Worm (Caenorhabditis elegans): ENCODE results near the gene dnj-5.

Gene dnj-5

DNA sequence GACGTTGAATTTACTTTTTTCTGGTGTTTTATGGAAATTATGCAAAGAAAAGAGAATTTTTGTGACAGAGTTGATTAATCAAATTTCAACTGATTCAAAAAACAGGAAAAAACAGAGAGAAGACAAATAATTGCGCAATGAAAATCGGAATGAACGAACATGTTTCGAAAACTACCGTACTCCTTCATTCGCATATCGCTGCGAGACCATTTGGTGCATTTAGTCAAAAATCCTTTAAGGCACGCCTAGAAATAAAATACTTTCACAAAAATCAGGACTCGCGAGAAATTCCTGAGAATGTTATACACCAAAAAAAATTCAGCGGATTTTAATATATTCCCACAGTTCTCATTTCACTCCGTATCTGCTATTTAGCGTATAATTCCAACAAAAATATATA is 1.9 kb upstream of the dnj-5 start:
- TF ChIP-seq hmbx-1 (tag; optimal IDR thresholded peaks at IDR 0.05) (no peak), ceh-13 (GFP tag; optimal IDR thresholded peaks at IDR 0.05) (no peak), ets-7 (tag; optimal IDR thresholded peaks at IDR 0.05) (no peak), B0310.2 (tag; optimal IDR thresholded peaks at IDR 0.05) (no peak), aly-1 (tag; optimal IDR thresholded peaks at IDR 0.05) (no peak), tbx-11 (GFP tag; IDR thresholded peaks at IDR 0.05) (no peak), tra-4 (tag; optimal IDR thresholded peaks at IDR 0.05) (no peak)

DNA sequence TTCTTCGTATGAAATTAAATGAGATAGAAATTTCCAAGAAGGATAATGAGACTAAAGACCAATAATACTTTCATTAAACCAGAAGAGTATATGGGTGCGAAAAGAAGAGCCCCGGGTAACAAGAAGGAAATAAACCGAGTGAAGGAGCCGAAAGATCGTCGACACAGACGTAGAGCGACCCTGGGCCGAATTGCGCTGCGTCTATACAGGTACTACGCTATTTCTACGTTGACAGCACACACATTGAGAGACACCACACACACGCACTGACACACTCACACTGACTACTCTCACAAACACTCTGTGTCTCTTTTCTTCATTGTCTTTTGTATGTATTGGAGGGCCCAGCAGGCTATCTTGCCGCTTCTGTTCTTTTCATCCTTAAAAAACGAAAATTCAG is 734 bp upstream of the dnj-5 start:
- TF ChIP-seq tbx-37 (GFP tag; conservative IDR thresholded peaks at IDR 0.05) (no peak), ceh-13 (GFP tag; optimal IDR thresholded peaks at IDR 0.05) (no peak), hmg-4 (GFP tag; optimal IDR thresholded peaks at IDR 0.05) (peak; percentile 63), hnd-1 (tag; optimal IDR thresholded peaks at IDR 0.05) (peak; percentile 10), flt-1 (GFP tag; IDR thresholded peaks at IDR 0.05) (no peak), aly-1 (tag; optimal IDR thresholded peaks at IDR 0.05) (no peak), B0310.2 (tag; optimal IDR thresholded peaks at IDR 0.05) (no peak), F13C5.2 (tag; optimal IDR thresholded peaks at IDR 0.05) (peak; percentile 27), ets-7 (tag; optimal IDR thresholded peaks at IDR 0.05) (no peak), sea-1 (GFP tag; conservative IDR thresholded peaks at IDR 0.05) (no peak), pes-1 (GFP tag; IDR thresholded peaks at IDR 0.05) (no peak; the same call in 1 of the 2 replicates), hmbx-1 (tag; optimal IDR thresholded peaks at IDR 0.05) (no peak), tbx-11 (GFP tag; IDR thresholded peaks at IDR 0.05) (no peak), tra-4 (tag; optimal IDR thresholded peaks at IDR 0.05) (no peak), ceh-36 (tag; optimal IDR thresholded peaks at IDR 0.05) (peak; percentile 38), scrt-1 (GFP tag; IDR thresholded peaks at IDR 0.05) (0 out of 2 replicates have a peak, but pooled peaks have one; percentile 59), ama-1 (optimal IDR thresholded peaks at IDR 0.05) (no peak)

DNA sequence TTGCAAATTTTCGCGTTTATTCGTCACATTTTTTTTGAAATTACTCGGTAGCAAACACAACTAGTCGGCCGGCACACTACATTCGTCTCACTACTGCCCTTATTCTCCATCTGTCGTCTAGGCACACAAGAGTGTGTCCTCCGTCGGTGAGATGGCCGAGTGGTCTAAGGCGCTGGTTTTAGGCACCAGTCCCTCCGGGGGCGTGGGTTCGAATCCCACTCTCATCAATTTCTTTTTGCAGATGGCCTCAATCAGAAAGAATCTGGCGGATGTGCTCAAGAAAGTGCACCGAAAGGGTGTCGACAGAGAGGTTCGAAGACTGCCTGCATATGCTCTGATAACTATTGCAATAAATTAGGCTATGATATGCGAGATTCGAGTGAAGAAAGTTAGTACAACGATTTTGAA is 5.0 kb downstream of the dnj-5 start:
- TF ChIP-seq ceh-36 (tag; optimal IDR thresholded peaks at IDR 0.05) (peak; percentile 98), aly-1 (tag; optimal IDR thresholded peaks at IDR 0.05) (peak; percentile 90), hmg-4 (GFP tag; optimal IDR thresholded peaks at IDR 0.05) (peak; percentile 96), hnd-1 (tag; optimal IDR thresholded peaks at IDR 0.05) (peak; percentile 78), tra-4 (tag; optimal IDR thresholded peaks at IDR 0.05) (peak; percentile 89), flt-1 (GFP tag; IDR thresholded peaks at IDR 0.05) (peak; percentile 94), hmbx-1 (tag; optimal IDR thresholded peaks at IDR 0.05) (peak; percentile 83), scrt-1 (GFP tag; IDR thresholded peaks at IDR 0.05) (peak; percentile 92), tbx-37 (GFP tag; conservative IDR thresholded peaks at IDR 0.05) (peak; percentile 88), B0310.2 (tag; optimal IDR thresholded peaks at IDR 0.05) (peak; percentile 89), ceh-13 (GFP tag; optimal IDR thresholded peaks at IDR 0.05) (peak; percentile 84), F13C5.2 (tag; optimal IDR thresholded peaks at IDR 0.05) (peak; percentile 98), tbx-11 (GFP tag; IDR thresholded peaks at IDR 0.05) (peak; percentile 86), ama-1 (optimal IDR thresholded peaks at IDR 0.05) (peak; percentile 85), sea-1 (GFP tag; conservative IDR thresholded peaks at IDR 0.05) (peak; percentile 88), ets-7 (tag; optimal IDR thresholded peaks at IDR 0.05) (peak; percentile 84), pes-1 (GFP tag; IDR thresholded peaks at IDR 0.05) (peak; percentile 95)

- TF ChIP-seq hmg-4 (GFP tag; optimal IDR thresholded peaks at IDR 0.05), result no peak
- TF ChIP-seq ets-7 (tag; optimal IDR thresholded peaks at IDR 0.05), result no peak
- TF ChIP-seq B0310.2 (tag; optimal IDR thresholded peaks at IDR 0.05), result no peak
- no peak for TF ChIP-seq aly-1 (tag; optimal IDR thresholded peaks at IDR 0.05)
- no peak for TF ChIP-seq scrt-1 (GFP tag; IDR thresholded peaks at IDR 0.05)
- no peak for TF ChIP-seq tbx-11 (GFP tag; IDR thresholded peaks at IDR 0.05)
- no peak for TF ChIP-seq flt-1 (GFP tag; IDR thresholded peaks at IDR 0.05)
- no peak for TF ChIP-seq tbx-37 (GFP tag; conservative IDR thresholded peaks at IDR 0.05)
- TF ChIP-seq ama-1 (optimal IDR thresholded peaks at IDR 0.05), result no peak
- TF ChIP-seq pes-1 (GFP tag; IDR thresholded peaks at IDR 0.05), result no peak
Observed at ce11 chrII:6851938-6852337, 6.2 kb downstream of the dnj-5 start, which contains the start of gene C04A2.15. TSS of gene C04A2.15 (plus strand) at chrII:6852236.

DNA sequence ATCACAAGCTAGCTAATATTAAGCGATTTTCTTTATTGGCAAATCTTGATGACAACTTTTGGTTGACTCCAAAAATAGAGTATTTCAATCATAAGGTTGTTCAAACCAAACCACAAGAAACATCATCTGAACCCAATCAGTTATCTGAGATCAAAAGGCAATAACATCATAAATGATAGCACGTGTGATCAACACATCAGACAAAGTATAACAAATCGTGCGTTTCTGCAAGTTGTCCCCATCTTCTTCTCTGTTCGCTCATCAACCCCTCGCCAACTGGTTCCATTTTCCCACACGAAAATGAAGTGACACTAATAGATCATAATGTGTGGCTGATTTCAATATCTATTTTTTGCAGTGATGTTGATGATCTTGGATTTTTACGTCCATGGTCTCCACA is 8.8 kb downstream of the dnj-5 start:
- no peak for TF ChIP-seq B0310.2 (tag; optimal IDR thresholded peaks at IDR 0.05)
- no peak for TF ChIP-seq pes-1 (GFP tag; IDR thresholded peaks at IDR 0.05)
- no peak for TF ChIP-seq ets-7 (tag; optimal IDR thresholded peaks at IDR 0.05)
- TF ChIP-seq aly-1 (tag; optimal IDR thresholded peaks at IDR 0.05), result no peak
- TF ChIP-seq tbx-37 (GFP tag; conservative IDR thresholded peaks at IDR 0.05), result no peak
- TF ChIP-seq sea-1 (GFP tag; conservative IDR thresholded peaks at IDR 0.05), result no peak
- TF ChIP-seq hnd-1 (tag; optimal IDR thresholded peaks at IDR 0.05), result no peak
- TF ChIP-seq F13C5.2 (tag; optimal IDR thresholded peaks at IDR 0.05), result no peak
- no peak for TF ChIP-seq flt-1 (GFP tag; IDR thresholded peaks at IDR 0.05)

ce11 chrII:6847917-6848379 is 10.2 kb downstream of the dnj-5 start, which contains the start of gene tbc-6:
TSS of gene tbc-6 (plus strand) at chrII:6848124.
- TF ChIP-seq F13C5.2 (tag; optimal IDR thresholded peaks at IDR 0.05), result no peak
- peak; percentile 51 for TF ChIP-seq ama-1 (optimal IDR thresholded peaks at IDR 0.05)

DNA sequence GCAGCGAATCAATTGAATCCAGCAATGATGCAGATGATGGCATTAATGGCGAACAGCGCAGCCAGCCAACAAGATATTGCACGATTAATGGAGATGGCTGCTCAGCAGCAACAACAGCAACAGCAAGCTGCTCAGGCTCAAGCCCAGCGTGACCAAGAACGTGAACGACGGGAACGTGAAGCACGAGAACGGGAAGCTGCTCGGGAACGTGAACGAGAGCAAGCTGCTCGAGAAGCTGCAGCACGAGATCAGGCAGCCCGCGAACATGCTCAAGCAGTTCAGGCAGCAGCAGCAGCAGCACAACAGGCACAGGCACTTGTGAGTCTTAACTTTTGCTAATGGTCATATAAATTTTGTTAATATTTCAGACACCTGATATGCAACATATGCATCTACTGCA is 11.4 kb downstream of the dnj-5 start:
- no peak for TF ChIP-seq flt-1 (GFP tag; IDR thresholded peaks at IDR 0.05)
- 0 out of 2 replicates have a peak, but pooled peaks have one; percentile 26 for TF ChIP-seq sea-1 (GFP tag; conservative IDR thresholded peaks at IDR 0.05)
- TF ChIP-seq ceh-36 (tag; optimal IDR thresholded peaks at IDR 0.05), result peak; percentile 1

DNA sequence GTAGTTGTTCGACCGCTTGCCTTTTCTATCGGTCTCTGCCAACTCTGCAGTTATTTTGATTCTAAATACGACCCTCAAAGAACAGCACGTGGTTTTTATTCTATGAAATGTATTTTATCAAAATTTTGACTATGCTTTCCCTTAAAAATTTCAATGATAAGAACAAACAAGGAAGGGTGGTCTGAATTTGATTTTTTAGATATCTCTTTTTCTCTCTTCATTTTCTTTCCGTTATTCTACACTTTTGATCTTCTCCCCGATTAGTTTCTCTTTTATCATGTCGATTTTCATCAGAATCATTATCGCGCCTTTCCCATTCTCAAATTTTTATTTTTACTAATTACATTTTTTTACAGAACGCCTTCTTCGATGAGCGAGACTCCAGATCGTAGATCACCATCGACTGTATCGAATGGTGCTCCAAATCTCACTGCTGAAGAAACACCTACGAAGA is 13.1 kb downstream of the dnj-5 start:
- TF ChIP-seq sea-1 (GFP tag; conservative IDR thresholded peaks at IDR 0.05) (no peak), B0310.2 (tag; optimal IDR thresholded peaks at IDR 0.05) (no peak), scrt-1 (GFP tag; IDR thresholded peaks at IDR 0.05) (0 out of 2 replicates have a peak, but pooled peaks have one; percentile 8)
